Worm (Caenorhabditis elegans) whole organism, L1 larva: Measurements from ENCODE around the gene C27H5.12.

Experiments
- aly-2 ChIP-seq: fragments of 150-350 bp; optimal IDR thresholded peaks from 2 replicates; lab custom pipeline; 2014; ENCODE audit warnings: missing biosample characterization, missing genetic modification characterization
- ama-1 ChIP-seq: fragments of 150-350 bp; optimal IDR thresholded peaks from 2 replicates; lab custom pipeline; 2014
- dsc-1 ChIP-seq: sonication (generic microtip); optimal IDR thresholded peaks from 2 replicates; lab custom pipeline; 2016; ENCODE audit warnings: mild to moderate bottlenecking, missing genetic modification characterization, missing compliant biosample characterization
- rnt-1 ChIP-seq: sonication (generic microtip); optimal IDR thresholded peaks from 2 replicates; lab custom pipeline; 2016; ENCODE audit warnings: mild to moderate bottlenecking, missing genetic modification characterization, moderate library complexity, missing compliant biosample characterization
- zag-1 ChIP-seq: fragments of 150-350 bp; optimal IDR thresholded peaks from 2 replicates; lab custom pipeline; 2014; ENCODE audit warnings: missing biosample characterization, missing genetic modification characterization

- TF ChIP-seq zag-1, result no peak
- TF ChIP-seq dsc-1 (tag; lab: Kevin White, UChicago), result no peak
- no peak for TF ChIP-seq ama-1 (lab: Kevin White, UChicago)
- no peak for TF ChIP-seq rnt-1 (tag; lab: Kevin White, UChicago)
- no peak for TF ChIP-seq aly-2 (tag; lab: Kevin White, UChicago)
These were observed 13.4 kb upstream of the C27H5.12 start, which contains the start of gene glc-4 for ce11 chrII:7174843-7175242.
